Worm (Caenorhabditis elegans): ENCODE results near the gene srbc-68.
"Not testable (repeated sequence)": the region's sequence is repeated elsewhere in the genome, so short reads cannot be mapped to it uniquely, and the experiment has no call there.

- TF ChIP-seq ztf-29 (GFP tag; IDR thresholded peaks at IDR 0.05); klf-2 (GFP tag; conservative IDR thresholded peaks at IDR 0.05): not testable (repeated sequence)
Measured at ce11 chrV:3520412-3520811, 26.0 kb downstream of the srbc-68 start.

Measured in whole organism, midembryonic.